Fruit fly (Drosophila melanogaster) whole organism: ENCODE data around the gene TfIIA-S.

Experiments used
- CG8478 ChIP-seq: fragments of >200 bp; optimal IDR thresholded peaks from 2 replicates; lab custom pipeline; 2018; ENCODE audit warnings: inconsistent platforms
- Dll ChIP-seq: fragments of >200 bp; optimal IDR thresholded peaks from 2 replicates; lab custom pipeline; 2017
- EcR ChIP-seq, 2 experiments: fragments of >200 bp; optimal IDR thresholded peaks; 2 replicates each; lab custom pipeline; 2017; ENCODE audit warnings: missing biosample characterization in 2 of 2, missing genetic modification characterization in 2 of 2, missing genetic modification reagents in 2 of 2
- pan ChIP-seq: fragments of >200 bp; optimal IDR thresholded peaks from 2 replicates; lab custom pipeline; 2017
- psq ChIP-seq: fragments of >200 bp; optimal IDR thresholded peaks from 2 replicates; lab custom pipeline; 2017
- usp ChIP-seq: fragments of >200 bp; optimal IDR thresholded peaks from 2 replicates; lab custom pipeline; 2017; ENCODE audit warnings: missing biosample characterization, missing genetic modification characterization, mixed read lengths

TfIIA-S gene

dm6 chr3R:23922502-23923350 lies 31.9 kb upstream of the TfIIA-S start, which contains the start of the genes sba and CG31141:
Gene sba (minus strand): TSS chr3R:23922973.
Gene CG31141 (plus strand): TSS chr3R:23923300.
- TF ChIP-seq EcR (GFP tag; optimal IDR thresholded peaks at IDR 0.05; lab: Kevin White, UChicago), result no peak
- TF ChIP-seq CG8478, result no peak
- no peak for TF ChIP-seq psq
- TF ChIP-seq usp (GFP tag; lab: Kevin White, UChicago), result no peak
- no peak for TF ChIP-seq pan (lab: Kevin White, UChicago)
- no peak for TF ChIP-seq Dll (lab: Kevin White, UChicago)

- TF ChIP-seq pan (lab: Kevin White, UChicago), result no peak
- TF ChIP-seq usp (GFP tag; lab: Kevin White, UChicago), result no peak
- TF ChIP-seq Dll (lab: Kevin White, UChicago), result no peak
- no peak for TF ChIP-seq psq
- TF ChIP-seq CG8478, result no peak
Measured at dm6 chr3R:23921701-23922501, 31.0 kb upstream of the TfIIA-S start.

dm6 chr3R:23920874-23921539 lies 30.1 kb upstream of the TfIIA-S start:
- TF ChIP-seq usp (GFP tag; lab: Kevin White, UChicago) (no peak), CG8478 (no peak), EcR (GFP tag; optimal IDR thresholded peaks at IDR 0.05; lab: Kevin White, UChicago) (no peak), Dll (lab: Kevin White, UChicago) (no peak), psq (no peak), pan (lab: Kevin White, UChicago) (no peak)

dm6 chr3R:23920387-23920786 lies 29.5 kb upstream of the TfIIA-S start:
- no peak for TF ChIP-seq Dll (lab: Kevin White, UChicago)

dm6 chr3R:23919366-23919765 lies 28.5 kb upstream of the TfIIA-S start:
- no peak for TF ChIP-seq EcR (GFP tag; optimal IDR thresholded peaks at IDR 0.05; lab: Kevin White, UChicago)
- TF ChIP-seq Dll (lab: Kevin White, UChicago), result no peak
- TF ChIP-seq pan (lab: Kevin White, UChicago), result no peak
- no peak for TF ChIP-seq CG8478
- TF ChIP-seq psq, result no peak
- TF ChIP-seq usp (GFP tag; lab: Kevin White, UChicago), result no peak

dm6 chr3R:23915967-23916366 lies 25.1 kb upstream of the TfIIA-S start:
- no peak for TF ChIP-seq usp (GFP tag; lab: Kevin White, UChicago)
- peak; percentile 2 for TF ChIP-seq Dll (lab: Kevin White, UChicago)

- TF ChIP-seq EcR (GFP tag; optimal IDR thresholded peaks at IDR 0.05; lab: Kevin White, UChicago) (no peak), Dll (lab: Kevin White, UChicago) (no peak), psq (no peak), usp (GFP tag; lab: Kevin White, UChicago) (no peak), pan (lab: Kevin White, UChicago) (no peak), CG8478 (no peak)
Measured at dm6 chr3R:23915042-23915428, 24.2 kb upstream of the TfIIA-S start.

dm6 chr3R:23914415-23915041 lies 23.7 kb upstream of the TfIIA-S start:
- TF ChIP-seq pan (lab: Kevin White, UChicago) (no peak), Dll (lab: Kevin White, UChicago) (peak; percentile 68)

- peak; percentile 6 for TF ChIP-seq Dll (lab: Kevin White, UChicago)
- no peak for TF ChIP-seq usp (GFP tag; lab: Kevin White, UChicago)
Measured at dm6 chr3R:23912349-23912748, 21.5 kb upstream of the TfIIA-S start.

- TF ChIP-seq EcR (GFP tag; optimal IDR thresholded peaks at IDR 0.05; lab: Kevin White, UChicago), result peak in 1 of 2 experiments; percentile 39
- no peak for TF ChIP-seq psq
Measured at dm6 chr3R:23911073-23911690, 20.3 kb upstream of the TfIIA-S start.

dm6 chr3R:23910260-23910887 lies 19.5 kb upstream of the TfIIA-S start:
- TF ChIP-seq Dll (lab: Kevin White, UChicago), result no peak
